Fruit fly (Drosophila melanogaster) whole organism, prepupa: Measurements from ENCODE around the gene CG6225.
A peak's percentile ranks its signal among the peaks of the same experiment; 100 is the strongest.

Experiments
- Blimp-1 ChIP-seq: fragments of 200-800 bp; sonication (Bioruptor generic); optimal IDR thresholded peaks from 3 replicates; lab custom pipeline; 2017; ENCODE audit warnings: missing biosample characterization, missing genetic modification characterization, mild to moderate bottlenecking, moderate library complexity, missing genetic modification reagents
- CG10631 ChIP-seq: fragments of 200-800 bp; sonication (Bioruptor generic); optimal IDR thresholded peaks from 2 replicates; lab custom pipeline; 2016; ENCODE audit warnings: missing biosample characterization, missing genetic modification characterization
- CG10669 ChIP-seq: fragments of 200-800 bp; sonication (Bioruptor generic); optimal IDR thresholded peaks from 3 replicates; lab custom pipeline; 2018; ENCODE audit warnings: missing biosample characterization, mild to moderate bottlenecking, missing genetic modification characterization, moderate library complexity
- CG11762 ChIP-seq: fragments of 200-800 bp; sonication (Bioruptor generic); optimal IDR thresholded peaks from 3 replicates; lab custom pipeline; 2016; ENCODE audit warnings: missing biosample characterization, missing genetic modification characterization; ENCODE audit not compliant: insufficient read depth
- CG31627 ChIP-seq: fragments of 200-800 bp; sonication (Bioruptor generic); optimal IDR thresholded peaks from 3 replicates; lab custom pipeline; 2016; ENCODE audit warnings: missing biosample characterization, missing genetic modification characterization
- CG32006 ChIP-seq: fragments of 200-800 bp; sonication (Bioruptor generic); optimal IDR thresholded peaks from 3 replicates; lab custom pipeline; 2017; ENCODE audit warnings: missing biosample characterization, mild to moderate bottlenecking, missing genetic modification characterization
- CG34406 ChIP-seq: fragments of 200-800 bp; sonication (Bioruptor generic); optimal IDR thresholded peaks from 3 replicates; lab custom pipeline; 2016; ENCODE audit warnings: missing biosample characterization, missing genetic modification characterization
- CG4318 ChIP-seq: fragments of 200-800 bp; sonication (Bioruptor generic); optimal IDR thresholded peaks from 3 replicates; lab custom pipeline; 2017; ENCODE audit warnings: missing biosample characterization, mild to moderate bottlenecking, missing genetic modification characterization
- CG6163 ChIP-seq: fragments of 200-800 bp; sonication (Bioruptor generic); IDR thresholded peaks from 3 replicates; pipeline ENCODE4 v1.3.6; 2022; ENCODE audit warnings: missing biosample characterization, missing genetic modification characterization
- CG6276 ChIP-seq: fragments of 200-800 bp; sonication (Bioruptor generic); optimal IDR thresholded peaks from 2 replicates; lab custom pipeline; 2017; ENCODE audit warnings: missing biosample characterization, mild to moderate bottlenecking, missing genetic modification characterization
- CG6854 ChIP-seq: fragments of 200-800 bp; sonication (Bioruptor generic); optimal IDR thresholded peaks from 2 replicates; lab custom pipeline; 2017; ENCODE audit warnings: missing biosample characterization, mild to moderate bottlenecking, missing genetic modification characterization
- CG8319 ChIP-seq: fragments of 200-800 bp; sonication (Bioruptor generic); optimal IDR thresholded peaks from 3 replicates; lab custom pipeline; 2016; ENCODE audit warnings: missing biosample characterization, missing genetic modification characterization
- CG8632 ChIP-seq: fragments of 200-800 bp; sonication (Bioruptor generic); optimal IDR thresholded peaks from 3 replicates; lab custom pipeline; 2016; ENCODE audit warnings: missing biosample characterization, missing genetic modification characterization
- Eip75B ChIP-seq: fragments of 200-800 bp; sonication (Bioruptor generic); optimal IDR thresholded peaks from 3 replicates; lab custom pipeline; 2016; ENCODE audit warnings: missing biosample characterization, missing genetic modification characterization
- Eip93F ChIP-seq: fragments of 200-800 bp; sonication (Bioruptor generic); optimal IDR thresholded peaks from 2 replicates; lab custom pipeline; 2016; ENCODE audit warnings: missing biosample characterization, mild to moderate bottlenecking, missing genetic modification characterization
- Ets21C ChIP-seq: fragments of 200-800 bp; sonication (Bioruptor generic); optimal IDR thresholded peaks from 3 replicates; lab custom pipeline; 2016; ENCODE audit warnings: missing biosample characterization, missing genetic modification characterization
- Ets96B ChIP-seq: fragments of 200-800 bp; optimal IDR thresholded peaks from 2 replicates; lab custom pipeline; 2019; ENCODE audit warnings: missing biosample characterization, mild to moderate bottlenecking, missing genetic modification characterization, moderate library complexity
- Gug ChIP-seq: fragments of 200-800 bp; sonication (Bioruptor generic); IDR thresholded peaks from 2 replicates; pipeline ENCODE4 v1.3.6; 2022; ENCODE audit warnings: missing biosample characterization, missing genetic modification characterization
- Hr38 ChIP-seq: sonication (Bioruptor generic); optimal IDR thresholded peaks from 2 replicates; lab custom pipeline; 2016; ENCODE audit warnings: missing biosample characterization, missing genetic modification characterization
- Hr39 ChIP-seq: fragments of 200-800 bp; sonication (Bioruptor generic); optimal IDR thresholded peaks from 2 replicates; lab custom pipeline; 2016; ENCODE audit warnings: missing biosample characterization, missing genetic modification characterization
- Lpt ChIP-seq: fragments of 200-800 bp; sonication (Bioruptor generic); optimal IDR thresholded peaks from 3 replicates; lab custom pipeline; 2016; ENCODE audit warnings: missing biosample characterization, missing genetic modification characterization
- Met ChIP-seq: fragments of 200-800 bp; sonication (Bioruptor generic); optimal IDR thresholded peaks from 3 replicates; lab custom pipeline; 2016; ENCODE audit warnings: missing biosample characterization, missing genetic modification characterization
- OdsH ChIP-seq: fragments of 200-800 bp; sonication (Bioruptor generic); optimal IDR thresholded peaks from 3 replicates; lab custom pipeline; 2016; ENCODE audit warnings: missing biosample characterization, missing genetic modification characterization
- Sox15 ChIP-seq: fragments of 200-800 bp; sonication (Bioruptor generic); optimal IDR thresholded peaks from 3 replicates; lab custom pipeline; 2016; ENCODE audit warnings: missing biosample characterization, missing genetic modification characterization
- achi ChIP-seq: fragments of 200-800 bp; sonication (Bioruptor generic); optimal IDR thresholded peaks from 3 replicates; lab custom pipeline; 2016; ENCODE audit warnings: missing biosample characterization, missing genetic modification characterization
- acj6 ChIP-seq: fragments of 200-800 bp; sonication (Bioruptor generic); optimal IDR thresholded peaks from 3 replicates; lab custom pipeline; 2016; ENCODE audit warnings: missing biosample characterization, missing genetic modification characterization
- cyc ChIP-seq: fragments of 200-800 bp; sonication (Bioruptor generic); optimal IDR thresholded peaks from 3 replicates; lab custom pipeline; 2016; ENCODE audit warnings: missing biosample characterization, missing genetic modification characterization
- dac ChIP-seq: fragments of 200-800 bp; sonication (Bioruptor generic); optimal IDR thresholded peaks from 2 replicates; lab custom pipeline; 2017; ENCODE audit warnings: missing biosample characterization, mild to moderate bottlenecking, missing genetic modification characterization
- eg ChIP-seq: fragments of 200-800 bp; sonication (Bioruptor generic); IDR thresholded peaks from 3 replicates; pipeline ENCODE4 v1.3.6; 2022; ENCODE audit warnings: missing biosample characterization, missing genetic modification characterization
- esn ChIP-seq: fragments of 200-800 bp; sonication (Bioruptor generic); optimal IDR thresholded peaks from 2 replicates; lab custom pipeline; 2016; ENCODE audit warnings: missing biosample characterization, mild to moderate bottlenecking, missing genetic modification characterization, moderate library complexity
- fd85E ChIP-seq: fragments of 200-800 bp; sonication (Bioruptor generic); optimal IDR thresholded peaks from 3 replicates; lab custom pipeline; 2016; ENCODE audit warnings: missing biosample characterization, missing genetic modification characterization
- fkh ChIP-seq: fragments of 200-800 bp; sonication (Bioruptor generic); optimal IDR thresholded peaks from 3 replicates; lab custom pipeline; 2017; ENCODE audit warnings: missing biosample characterization, mild to moderate bottlenecking, missing genetic modification characterization, moderate library complexity
- net ChIP-seq: fragments of 200-800 bp; sonication (Bioruptor generic); optimal IDR thresholded peaks from 3 replicates; lab custom pipeline; 2016; ENCODE audit warnings: missing biosample characterization, missing genetic modification characterization
- pdm3 ChIP-seq: fragments of 200-800 bp; sonication (Bioruptor generic); optimal IDR thresholded peaks from 3 replicates; lab custom pipeline; 2016; ENCODE audit warnings: missing biosample characterization, missing genetic modification characterization
- salr ChIP-seq, 2 experiments: fragments of 200-800 bp; sonication (Bioruptor generic); optimal IDR thresholded peaks; 3 replicates each; lab custom pipeline; 2016 to 2018; ENCODE audit warnings: missing biosample characterization in 2 of 2, missing genetic modification characterization in 2 of 2, mild to moderate bottlenecking in 1 of 2
- ss ChIP-seq, 2 experiments: fragments of 200-800 bp; sonication (Bioruptor generic); optimal IDR thresholded peaks; 2 replicates in 1 of 2; 3 replicates in 1 of 2; lab custom pipeline; 2017 to 2018; ENCODE audit warnings: mild to moderate bottlenecking in 2 of 2, missing biosample characterization in 2 of 2, missing genetic modification characterization in 2 of 2, moderate library complexity in 1 of 2
- svp ChIP-seq: fragments of 200-800 bp; sonication (Bioruptor generic); peaks from one replicate; lab custom pipeline; 2016; ENCODE audit warnings: missing biosample characterization, missing genetic modification characterization
- vri ChIP-seq: fragments of 200-800 bp; sonication (Bioruptor generic); optimal IDR thresholded peaks from 3 replicates; lab custom pipeline; 2016; ENCODE audit warnings: missing biosample characterization, mild to moderate bottlenecking, missing genetic modification characterization

The CG6225 gene

dm6 chr3R:12647954-12648353 lies 6.4 kb upstream of the CG6225 start, which contains the start of gene Dtg (continued):
- TF ChIP-seq Hr39 (GFP tag; lab: Kevin White, UChicago), result no peak
- TF ChIP-seq CG6854 (GFP tag; lab: Kevin White, UChicago), result peak; percentile 1
- TF ChIP-seq CG6276 (GFP tag; lab: Kevin White, UChicago), result no peak
- TF ChIP-seq ss (GFP tag; optimal IDR thresholded peaks at IDR 0.05; lab: Kevin White, UChicago), result peak; percentile 2 to 81
- TF ChIP-seq Lpt (GFP tag; lab: Kevin White, UChicago), result no peak
- no peak for TF ChIP-seq salr (GFP tag; optimal IDR thresholded peaks at IDR 0.05; lab: Kevin White, UChicago)
- no peak for TF ChIP-seq CG8319
- TF ChIP-seq Gug (GFP tag; lab: Robert Waterston, UW), result no peak
- TF ChIP-seq vri (GFP tag; lab: Kevin White, UChicago), result no peak
- no peak for TF ChIP-seq CG34406
- no peak for TF ChIP-seq Blimp-1 (GFP tag; lab: Kevin White, UChicago)

DNA sequence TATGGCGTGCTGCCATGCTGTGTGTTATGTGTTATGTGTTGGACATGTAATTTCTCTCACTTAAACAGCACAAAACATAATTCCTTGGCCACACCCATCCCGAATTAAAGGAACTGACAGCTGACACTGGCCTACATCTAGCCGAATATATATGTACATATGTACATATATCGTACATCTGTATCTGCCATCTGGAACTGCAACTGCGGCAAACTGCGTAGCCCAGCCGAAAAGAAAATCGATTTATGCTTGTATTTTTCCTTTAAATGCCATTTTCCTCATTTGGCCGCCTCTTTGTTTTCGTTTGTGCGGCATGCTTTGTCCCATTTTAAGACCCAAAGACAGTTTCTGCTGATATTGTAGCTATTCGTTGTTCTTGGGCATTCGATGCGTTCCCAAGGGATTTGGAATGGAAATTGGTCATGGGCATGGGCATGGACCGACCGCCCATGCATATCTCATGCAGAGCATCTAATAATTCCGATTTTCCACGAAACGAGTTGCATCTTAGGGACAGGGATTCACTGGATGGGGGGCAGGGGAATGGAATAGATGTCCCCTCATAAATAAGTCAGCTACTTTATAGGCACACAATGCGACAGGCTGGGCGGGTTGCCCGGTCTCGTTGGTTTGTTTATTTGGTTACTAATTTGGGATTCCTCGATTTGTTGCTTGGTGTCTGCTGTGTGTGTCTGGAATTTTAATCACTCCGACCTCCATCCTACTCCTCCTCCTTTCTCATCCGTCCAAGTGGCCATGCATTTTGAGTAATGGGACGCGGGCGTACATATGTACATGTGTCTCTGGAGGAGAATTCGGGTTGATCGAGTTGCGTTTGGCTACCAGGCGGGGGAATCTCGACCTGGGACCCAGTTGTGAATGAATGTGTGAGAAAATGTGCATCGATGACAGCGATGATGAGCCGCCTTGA lies 5.0 kb upstream of the CG6225 start:
- TF ChIP-seq CG10669 (GFP tag; lab: Kevin White, UChicago) (no peak), svp (GFP tag; lab: Kevin White, UChicago) (no peak), achi (GFP tag; lab: Kevin White, UChicago) (no peak), fd85E (GFP tag; lab: Kevin White, UChicago) (no peak), Hr39 (GFP tag; lab: Kevin White, UChicago) (no peak), cyc (GFP tag; lab: Kevin White, UChicago) (no peak), CG11762 (GFP tag; lab: Kevin White, UChicago) (no peak), dac (GFP tag; lab: Kevin White, UChicago) (no peak), Lpt (GFP tag; lab: Kevin White, UChicago) (no peak), Sox15 (GFP tag; lab: Kevin White, UChicago) (no peak), CG4318 (no peak), pdm3 (GFP tag; lab: Kevin White, UChicago) (no peak), Hr38 (GFP tag; lab: Kevin White, UChicago) (no peak), CG6163 (no peak), Met (GFP tag; lab: Kevin White, UChicago) (no peak), CG31627 (GFP tag; lab: Kevin White, UChicago) (no peak), Ets21C (GFP tag; lab: Kevin White, UChicago) (no peak)

DNA sequence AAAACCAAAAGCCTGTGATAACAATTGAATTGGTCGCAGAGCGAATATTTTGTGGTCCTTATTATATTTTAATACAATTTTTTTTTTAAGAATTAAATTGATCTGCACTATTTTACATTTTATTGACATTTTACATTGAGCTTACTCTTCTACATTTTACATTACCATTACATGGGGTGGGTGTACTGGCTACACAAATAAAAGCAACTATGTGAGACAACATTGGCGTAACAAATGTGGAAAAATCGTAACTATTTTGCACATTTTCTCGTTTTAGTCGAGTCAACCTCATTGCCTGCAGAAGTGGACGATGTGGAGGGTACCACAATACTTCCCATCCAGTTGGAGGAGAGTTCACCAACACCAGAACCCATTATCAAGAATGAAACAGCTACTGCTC lies 3.8 kb upstream of the CG6225 start:
- TF ChIP-seq Ets96B (tag; lab: Kevin White, UChicago) (no peak), CG10631 (GFP tag; lab: Kevin White, UChicago) (no peak), CG6276 (GFP tag; lab: Kevin White, UChicago) (no peak), fkh (GFP tag; lab: Kevin White, UChicago) (peak; percentile 30), svp (GFP tag; lab: Kevin White, UChicago) (peak; percentile 33)
- TF ChIP-seq, all 60 proteins: peak for 2

DNA sequence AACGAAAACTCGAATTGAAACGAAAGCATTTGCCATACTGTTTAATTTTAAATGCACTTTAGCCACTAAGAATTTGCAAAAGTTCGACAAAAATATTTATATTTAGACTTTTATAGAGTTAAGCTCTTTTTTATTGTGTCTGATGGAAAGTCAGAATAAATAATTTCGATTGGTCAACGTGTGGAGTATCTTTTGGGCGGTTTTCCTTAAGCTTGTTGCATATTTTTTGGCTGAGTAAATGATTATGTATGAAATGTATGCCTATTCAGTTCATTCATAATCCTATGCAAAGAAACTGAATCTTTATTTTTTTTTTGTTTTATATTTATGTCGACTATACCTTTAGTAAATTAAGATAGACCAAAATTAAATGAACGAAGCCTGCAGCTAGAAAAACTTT lies 1.6 kb upstream of the CG6225 start:
- TF ChIP-seq Eip75B (GFP tag; lab: Kevin White, UChicago) (no peak), Blimp-1 (GFP tag; lab: Kevin White, UChicago) (no peak)
- TF ChIP-seq, all 60 proteins: peak for 0

DNA sequence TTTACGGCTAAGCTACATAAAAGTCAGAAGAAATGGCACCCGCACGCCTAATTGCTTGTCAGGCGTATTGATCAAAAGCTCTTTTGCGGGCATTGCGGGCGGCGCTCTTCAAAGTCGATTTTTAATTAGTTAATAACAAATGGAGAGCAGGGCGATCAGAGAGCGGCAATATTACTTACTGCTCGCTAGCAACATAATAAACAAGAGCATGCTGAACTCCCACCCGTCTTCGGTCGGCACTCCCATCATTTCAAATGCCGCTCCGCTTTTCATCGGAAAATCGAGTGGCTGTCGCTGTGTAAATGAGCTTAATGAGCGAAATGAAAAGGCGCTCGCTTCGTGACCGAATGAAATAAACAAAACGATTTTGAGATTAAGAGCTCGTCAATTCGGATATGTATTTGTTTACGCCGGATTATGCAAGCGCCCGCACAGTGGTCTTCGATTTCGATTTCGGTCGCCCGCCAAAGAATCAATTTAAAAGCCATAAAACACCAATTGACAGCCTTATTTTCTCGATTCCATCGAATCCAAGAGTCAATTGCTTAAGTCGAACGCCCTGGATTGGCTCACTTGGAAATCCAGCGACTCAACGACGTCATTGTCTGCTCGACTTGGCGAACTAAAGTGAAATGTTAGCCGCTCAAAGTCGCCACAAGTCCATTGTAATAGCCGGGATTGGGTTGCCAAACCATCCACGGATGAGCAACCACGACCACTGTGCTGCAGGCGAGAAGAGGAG lies 695 bp upstream of the CG6225 start:
- TF ChIP-seq CG6163 (peak; percentile 39; the same call in 2 of the 3 replicates), CG11762 (GFP tag; lab: Kevin White, UChicago) (no peak), Ets96B (tag; lab: Kevin White, UChicago) (no peak), eg (GFP tag; lab: Robert Waterston, UW) (peak; percentile 83), OdsH (GFP tag; lab: Kevin White, UChicago) (peak; percentile 27), CG31627 (GFP tag; lab: Kevin White, UChicago) (no peak), net (GFP tag; lab: Kevin White, UChicago) (peak; percentile 45), CG8632 (GFP tag; lab: Kevin White, UChicago) (no peak), svp (GFP tag; lab: Kevin White, UChicago) (peak; percentile 58), dac (GFP tag; lab: Kevin White, UChicago) (peak; percentile 51), Lpt (GFP tag; lab: Kevin White, UChicago) (peak; percentile 48), cyc (GFP tag; lab: Kevin White, UChicago) (no peak), acj6 (GFP tag; lab: Kevin White, UChicago) (no peak), CG32006 (GFP tag; lab: Kevin White, UChicago) (peak; percentile 79), Eip93F (GFP tag; lab: Kevin White, UChicago) (no peak), CG4318 (peak; percentile 34), achi (GFP tag; lab: Kevin White, UChicago) (peak; percentile 26), ss (GFP tag; optimal IDR thresholded peaks at IDR 0.05; lab: Kevin White, UChicago) (no peak), fkh (GFP tag; lab: Kevin White, UChicago) (peak; percentile 56), esn (GFP tag; lab: Kevin White, UChicago) (no peak)
